Worm (Caenorhabditis elegans) whole organism, young adult: ENCODE data around the gene C49C3.15.

Source experiments
- C06A6.2 ChIP-seq: fragments of 200-800 bp; sonication (Bioruptor generic); conservative IDR thresholded peaks from 2 replicates; pipeline ENCODE4 v1.3.6; 2022; ENCODE audit warnings: missing genetic modification characterization, missing compliant biosample characterization
- D2030.7 ChIP-seq: fragments of 200-800 bp; sonication (Bioruptor generic); IDR thresholded peaks from 2 replicates; pipeline ENCODE4 v1.3.6; 2022; ENCODE audit warnings: missing genetic modification reagents, missing genetic modification characterization, missing compliant biosample characterization
- F23B12.7 ChIP-seq: sonication (generic microtip); optimal IDR thresholded peaks from 2 replicates; lab custom pipeline; 2017; ENCODE audit warnings: missing genetic modification characterization, mild to moderate bottlenecking, missing compliant biosample characterization, antibody characterized with exemption, moderate library complexity; ENCODE audit not compliant: insufficient read depth
- F39B2.1 ChIP-seq: fragments of 200-800 bp; sonication (Bioruptor generic); IDR thresholded peaks from 2 replicates; pipeline ENCODE4 v1.3.6; 2022; ENCODE audit warnings: missing genetic modification reagents, missing genetic modification characterization, missing compliant biosample characterization
- F49E8.2 ChIP-seq: sonication (generic microtip); optimal IDR thresholded peaks from 3 replicates; lab custom pipeline; 2017; ENCODE audit warnings: missing genetic modification characterization, mild to moderate bottlenecking, missing compliant biosample characterization, antibody characterized with exemption, moderate library complexity; ENCODE audit not compliant: insufficient read depth
- K12H6.12 ChIP-seq: fragments of 200-800 bp; sonication (Bioruptor generic); optimal IDR thresholded peaks from 2 replicates; lab custom pipeline; 2018; ENCODE audit warnings: mild to moderate bottlenecking, missing genetic modification characterization, missing compliant biosample characterization
- T07F8.4 ChIP-seq: sonication (generic microtip); optimal IDR thresholded peaks from 2 replicates; lab custom pipeline; 2016; ENCODE audit warnings: mild to moderate bottlenecking, missing genetic modification characterization, moderate library complexity, missing compliant biosample characterization
- Y53F4B.3 ChIP-seq: fragments of 200-800 bp; sonication (Bioruptor generic); IDR thresholded peaks from 2 replicates; pipeline ENCODE4 v1.3.6; 2022; ENCODE audit warnings: missing genetic modification reagents, missing genetic modification characterization, missing compliant biosample characterization
- Y95B8A.8 ChIP-seq: fragments of 200-800 bp; sonication (Bioruptor generic); IDR thresholded peaks from 2 replicates; pipeline ENCODE4 v1.3.6; 2022; ENCODE audit warnings: missing genetic modification reagents, missing genetic modification characterization, missing compliant biosample characterization
- ZK185.1 ChIP-seq: sonication (generic microtip); optimal IDR thresholded peaks from 2 replicates; lab custom pipeline; 2016; ENCODE audit warnings: mild to moderate bottlenecking, missing genetic modification characterization, missing compliant biosample characterization; ENCODE audit not compliant: poor library complexity, severe bottlenecking
- aptf-2 ChIP-seq: fragments of 200-800 bp; sonication (Bioruptor generic); conservative IDR thresholded peaks from 2 replicates; pipeline ENCODE4 v1.3.6; 2022; ENCODE audit warnings: missing genetic modification reagents, missing genetic modification characterization, missing compliant biosample characterization
- aptf-3 ChIP-seq: fragments of 200-800 bp; sonication (Bioruptor generic); IDR thresholded peaks from 2 replicates; pipeline ENCODE4 v1.3.6; 2022; ENCODE audit warnings: missing genetic modification characterization, missing compliant biosample characterization
- attf-6 ChIP-seq: fragments of 200-800 bp; sonication (Bioruptor generic); IDR thresholded peaks from 2 replicates; pipeline ENCODE4 v1.3.6; 2022; ENCODE audit warnings: missing genetic modification reagents, missing genetic modification characterization, missing compliant biosample characterization
- bed-2 ChIP-seq: fragments of 200-800 bp; sonication (Bioruptor generic); IDR thresholded peaks from 2 replicates; pipeline ENCODE4 v1.3.6; 2022; ENCODE audit warnings: missing genetic modification reagents, missing genetic modification characterization, missing compliant biosample characterization
- cebp-1 ChIP-seq, 2 experiments: fragments of 200-800 bp in 1 of 2; sonication (Bioruptor generic) in 1 of 2; sonication (generic microtip) in 1 of 2; IDR thresholded peaks in 1 of 2; optimal IDR thresholded peaks in 1 of 2; 2 replicates each; pipeline versions ENCODE4 v1.3.6 to Lab custom; 2017 to 2022; ENCODE audit warnings: missing compliant biosample characterization in 2 of 2, missing genetic modification characterization in 2 of 2, mild to moderate bottlenecking in 1 of 2, missing genetic modification reagents in 1 of 2, moderate library complexity in 1 of 2
- ceh-100 ChIP-seq: fragments of 200-800 bp; sonication (Bioruptor generic); IDR thresholded peaks from 2 replicates; pipeline ENCODE4 v1.3.6; 2022; ENCODE audit warnings: missing genetic modification reagents, missing genetic modification characterization, missing compliant biosample characterization
- ceh-27 ChIP-seq: fragments of 200-800 bp; sonication (Bioruptor generic); optimal IDR thresholded peaks from 2 replicates; lab custom pipeline; 2018; ENCODE audit warnings: mild to moderate bottlenecking, missing genetic modification characterization, moderate library complexity, missing compliant biosample characterization
- ceh-91 ChIP-seq: fragments of 200-800 bp; sonication (Bioruptor generic); IDR thresholded peaks from 2 replicates; pipeline ENCODE4 v1.3.6; 2022; ENCODE audit warnings: missing genetic modification reagents, missing genetic modification characterization, missing compliant biosample characterization
- dox-1 ChIP-seq: fragments of 200-800 bp; sonication (Bioruptor generic); IDR thresholded peaks from 2 replicates; pipeline ENCODE4 v1.3.6; 2022; ENCODE audit warnings: missing genetic modification reagents, missing genetic modification characterization, missing compliant biosample characterization
- efl-1 ChIP-seq: fragments of 150-350 bp; optimal IDR thresholded peaks from 2 replicates; lab custom pipeline; 2014; ENCODE audit warnings: missing biosample characterization, missing genetic modification reagents, missing genetic modification characterization
- egl-44 ChIP-seq: fragments of 200-800 bp; sonication (Bioruptor generic); IDR thresholded peaks from 2 replicates; pipeline ENCODE4 v1.3.6; 2022; ENCODE audit warnings: missing genetic modification reagents, missing genetic modification characterization, missing compliant biosample characterization
- fkh-3 ChIP-seq: sonication (generic microtip); optimal IDR thresholded peaks from 2 replicates; lab custom pipeline; 2016; ENCODE audit warnings: mild to moderate bottlenecking, missing genetic modification characterization, missing compliant biosample characterization
- hlh-26 ChIP-seq: fragments of 200-800 bp; sonication (Bioruptor generic); conservative IDR thresholded peaks from 2 replicates; pipeline ENCODE4 v1.3.6; 2022; ENCODE audit warnings: missing genetic modification reagents, missing genetic modification characterization, missing compliant biosample characterization
- hmg-20 ChIP-seq: fragments of 200-800 bp; sonication (Bioruptor generic); IDR thresholded peaks from 2 replicates; pipeline ENCODE4 v1.3.6; 2022; ENCODE audit warnings: missing genetic modification reagents, missing genetic modification characterization, missing compliant biosample characterization
- hsf-1 ChIP-seq: fragments of 200-800 bp; sonication (Bioruptor generic); IDR thresholded peaks from 2 replicates; pipeline ENCODE4 v1.3.6; 2022; ENCODE audit warnings: missing genetic modification reagents, missing genetic modification characterization, missing compliant biosample characterization
- lin-26 ChIP-seq: fragments of 200-800 bp; sonication (Bioruptor generic); IDR thresholded peaks from 2 replicates; pipeline ENCODE4 v1.3.6; 2022; ENCODE audit warnings: missing genetic modification reagents, missing genetic modification characterization, missing compliant biosample characterization
- lin-40 ChIP-seq: sonication (generic microtip); optimal IDR thresholded peaks from 2 replicates; lab custom pipeline; 2016; ENCODE audit warnings: missing genetic modification characterization, mild to moderate bottlenecking, missing compliant biosample characterization, missing genotype, missing genetic modification reagents
- lin-54 ChIP-seq: fragments of 200-800 bp; sonication (Bioruptor generic); optimal IDR thresholded peaks from 2 replicates; lab custom pipeline; 2018; ENCODE audit warnings: mild to moderate bottlenecking, missing genetic modification characterization, missing compliant biosample characterization
- madf-6 ChIP-seq: fragments of 200-800 bp; sonication (Bioruptor generic); IDR thresholded peaks from 2 replicates; pipeline ENCODE4 v1.3.6; 2022; ENCODE audit warnings: missing genetic modification reagents, missing genetic modification characterization, missing compliant biosample characterization
- mcd-1 ChIP-seq: fragments of 200-800 bp; sonication (Bioruptor generic); IDR thresholded peaks from 2 replicates; pipeline ENCODE4 v1.3.6; 2022; ENCODE audit warnings: missing genetic modification reagents, missing genetic modification characterization, missing compliant biosample characterization
- nfya-2 ChIP-seq: fragments of 200-800 bp; sonication (Bioruptor generic); IDR thresholded peaks from 2 replicates; pipeline ENCODE4 v1.3.6; 2022; ENCODE audit warnings: missing genetic modification reagents, missing genetic modification characterization, missing compliant biosample characterization
- nfyb-1 ChIP-seq: fragments of 200-800 bp; sonication (Bioruptor generic); IDR thresholded peaks from 2 replicates; pipeline ENCODE4 v1.3.6; 2022; ENCODE audit warnings: missing genetic modification reagents, missing genetic modification characterization, missing compliant biosample characterization
- nhr-179 ChIP-seq: sonication (generic microtip); optimal IDR thresholded peaks from 2 replicates; lab custom pipeline; 2016; ENCODE audit warnings: mild to moderate bottlenecking, missing genetic modification characterization, missing compliant biosample characterization
- nhr-80 ChIP-seq: sonication (generic microtip); optimal IDR thresholded peaks from 2 replicates; lab custom pipeline; 2016; ENCODE audit warnings: missing genetic modification characterization, missing compliant biosample characterization
- rcor-1 ChIP-seq: fragments of 200-800 bp; sonication (Bioruptor generic); IDR thresholded peaks from 2 replicates; pipeline ENCODE4 v1.3.6; 2022; ENCODE audit warnings: missing genetic modification reagents, missing genetic modification characterization, missing compliant biosample characterization
- rec-8 ChIP-seq, 2 experiments: sonication (generic microtip); optimal IDR thresholded peaks; 2 replicates each; lab custom pipeline; 2016; ENCODE audit warnings: mild to moderate bottlenecking in 2 of 2, missing genetic modification characterization in 2 of 2, missing genetic modification reagents in 2 of 2, missing genotype in 2 of 2, missing biosample characterization in 1 of 2, missing compliant biosample characterization in 1 of 2, moderate library complexity in 1 of 2
- repo-1 ChIP-seq: sonication (generic microtip); optimal IDR thresholded peaks from 2 replicates; lab custom pipeline; 2017; ENCODE audit warnings: mild to moderate bottlenecking, missing genetic modification characterization, missing compliant biosample characterization
- sdz-38 ChIP-seq: sonication (generic microtip); optimal IDR thresholded peaks from 2 replicates; lab custom pipeline; 2016; ENCODE audit warnings: missing genotype, missing genetic modification characterization, missing compliant biosample characterization
- snpc-3.4 ChIP-seq: sonication (generic microtip); optimal IDR thresholded peaks from 2 replicates; lab custom pipeline; 2017; ENCODE audit warnings: missing genetic modification characterization, mild to moderate bottlenecking, missing compliant biosample characterization, antibody characterized with exemption, moderate library complexity, missing genotype, missing genetic modification reagents
- snpc-4 ChIP-seq, 5 experiments: fragments of 150-350 bp in 1 of 5; sonication (generic microtip) in 4 of 5; optimal IDR thresholded peaks; 2 replicates each; lab custom pipeline; 2014 to 2018; ENCODE audit warnings: missing genetic modification characterization in 5 of 5, missing biosample characterization in 3 of 5, antibody characterized with exemption in 2 of 5, mild to moderate bottlenecking in 2 of 5, missing compliant biosample characterization in 2 of 5, missing genotype in 2 of 5, moderate library complexity in 2 of 5, missing genetic modification reagents in 1 of 5
- tbp1 ChIP-seq: fragments of 200-800 bp; sonication (Bioruptor generic); optimal IDR thresholded peaks from 2 replicates; lab custom pipeline; 2018; ENCODE audit warnings: mild to moderate bottlenecking, missing genetic modification characterization, missing compliant biosample characterization
- xnd-1 ChIP-seq: sonication (generic microtip); optimal IDR thresholded peaks from 2 replicates; lab custom pipeline; 2016; ENCODE audit warnings: missing genotype, missing genetic modification reagents, missing genetic modification characterization, missing compliant biosample characterization
- zim-3 ChIP-seq: sonication (generic microtip); optimal IDR thresholded peaks from 2 replicates; lab custom pipeline; 2017; ENCODE audit warnings: mild to moderate bottlenecking, missing genetic modification characterization, moderate library complexity, missing compliant biosample characterization
- ztf-25 ChIP-seq: fragments of 200-800 bp; sonication (Bioruptor generic); IDR thresholded peaks from 2 replicates; pipeline ENCODE4 v1.3.6; 2022; ENCODE audit warnings: missing genetic modification reagents, missing genetic modification characterization, missing compliant biosample characterization
- ztf-28 ChIP-seq: fragments of 200-800 bp; sonication (Bioruptor generic); IDR thresholded peaks from 2 replicates; pipeline ENCODE4 v1.3.6; 2022; ENCODE audit warnings: missing genetic modification reagents, missing genetic modification characterization, missing compliant biosample characterization

C49C3.15 gene

ce11 chrIV:17380061-17380680 lies 46.1 kb downstream of the C49C3.15 start, which contains the start of the genes C30H6.9 and dlat-2 (continued):
- no peak for TF ChIP-seq repo-1 (tag; lab: Kevin White, UChicago)
- no peak for TF ChIP-seq F49E8.2 (tag; lab: Kevin White, UChicago)
- no peak for TF ChIP-seq ztf-25 (GFP tag; lab: Robert Waterston, UW)
- peak; percentile 3 for TF ChIP-seq lin-54 (GFP tag; lab: Kevin White, UChicago)
- TF ChIP-seq T07F8.4 (tag; lab: Kevin White, UChicago) = no peak
- no peak for TF ChIP-seq lin-26 (GFP tag; lab: Robert Waterston, UW)
- TF ChIP-seq ceh-100 = no peak
- TF ChIP-seq hmg-20 = no peak
- no peak for TF ChIP-seq bed-2
- TF ChIP-seq C06A6.2 (GFP tag; lab: Robert Waterston, UW) = no peak
- TF ChIP-seq lin-40 (tag; lab: Kevin White, UChicago) = no peak
- TF ChIP-seq Y95B8A.8 (GFP tag; lab: Robert Waterston, UW) = no peak
- TF ChIP-seq nfya-2 (GFP tag; lab: Robert Waterston, UW) = no peak
- TF ChIP-seq mcd-1 (GFP tag; lab: Robert Waterston, UW) = peak; percentile 77
- TF ChIP-seq cebp-1 (GFP tag; IDR thresholded peaks at IDR 0.05; lab: Robert Waterston, UW) = no peak
- TF ChIP-seq cebp-1 (tag; optimal IDR thresholded peaks at IDR 0.05; lab: Kevin White, UChicago) = no peak
- TF ChIP-seq ceh-27 (GFP tag; lab: Kevin White, UChicago) = no peak
- no peak for TF ChIP-seq ztf-28 (GFP tag; lab: Robert Waterston, UW)
- no peak for TF ChIP-seq snpc-3.4 (tag; lab: Kevin White, UChicago)
- TF ChIP-seq D2030.7 = peak; percentile 41; the same call in 1 of the 2 replicates
- peak; percentile 11 for TF ChIP-seq tbp1 (GFP tag; lab: Kevin White, UChicago)
- peak; percentile 24 for TF ChIP-seq snpc-4 (GFP tag; optimal IDR thresholded peaks at IDR 0.05; lab: Kevin White, UChicago)
- peak in 3 of 4 experiments; percentile 72 to 84 (median 83) for TF ChIP-seq snpc-4 (tag; optimal IDR thresholded peaks at IDR 0.05; lab: Kevin White, UChicago)
- no peak for TF ChIP-seq nhr-80
- TF ChIP-seq aptf-3 (GFP tag; lab: Robert Waterston, UW) = no peak
- no peak for TF ChIP-seq egl-44 (GFP tag; lab: Robert Waterston, UW)
- no peak for TF ChIP-seq K12H6.12
- TF ChIP-seq Y53F4B.3 (GFP tag; lab: Robert Waterston, UW) = no peak
- TF ChIP-seq F39B2.1 = no peak
- no peak for TF ChIP-seq nhr-179 (tag; lab: Kevin White, UChicago)
- TF ChIP-seq attf-6 = peak; percentile 65; the same call in 1 of the 2 replicates
- TF ChIP-seq hsf-1 (GFP tag; lab: Robert Waterston, UW) = no peak
- peak; percentile 62 for TF ChIP-seq madf-6 (GFP tag; lab: Robert Waterston, UW)
- TF ChIP-seq xnd-1 (tag; lab: Kevin White, UChicago) = peak; percentile 38
- TF ChIP-seq dox-1 (GFP tag; lab: Robert Waterston, UW) = peak; percentile 44; the same call in 1 of the 2 replicates
- no peak for TF ChIP-seq aptf-2 (GFP tag; lab: Robert Waterston, UW)
- TF ChIP-seq zim-3 (tag; lab: Kevin White, UChicago) = no peak
- TF ChIP-seq ZK185.1 (tag; lab: Kevin White, UChicago) = no peak
- TF ChIP-seq, all 124 proteins: peak for 12

ce11 chrIV:17382029-17382428 lies 48.0 kb downstream of the C49C3.15 start, which contains the start of gene C30H6.8:
C30H6.8 (plus strand) TSS chrIV:17382329.
- TF ChIP-seq sdz-38 (tag; lab: Kevin White, UChicago) (no peak), hsf-1 (GFP tag; lab: Robert Waterston, UW) (no peak), hlh-26 (no peak), ceh-91 (GFP tag; lab: Robert Waterston, UW) (no peak), rcor-1 (GFP tag; lab: Robert Waterston, UW) (no peak), efl-1 (GFP tag; lab: Kevin White, UChicago) (no peak), aptf-3 (GFP tag; lab: Robert Waterston, UW) (no peak), ceh-27 (GFP tag; lab: Kevin White, UChicago) (no peak), repo-1 (tag; lab: Kevin White, UChicago) (no peak), nfyb-1 (GFP tag; lab: Robert Waterston, UW) (no peak), rec-8 (tag; optimal IDR thresholded peaks at IDR 0.05; lab: Kevin White, UChicago) (no peak), F23B12.7 (tag; lab: Kevin White, UChicago) (no peak), ceh-100 (no peak), fkh-3 (tag; lab: Kevin White, UChicago) (no peak), cebp-1 (GFP tag; IDR thresholded peaks at IDR 0.05; lab: Robert Waterston, UW) (no peak), cebp-1 (tag; optimal IDR thresholded peaks at IDR 0.05; lab: Kevin White, UChicago) (no peak)
